Worm (Caenorhabditis elegans) whole organism, L4/young adult: ENCODE results near the gene K06H7.8.

ENCODE experiments used
- W03F9.2 ChIP-seq: fragments of 150-350 bp; optimal IDR thresholded peaks from 2 replicates; lab custom pipeline; 2014; ENCODE audit warnings: missing biosample characterization, missing genetic modification characterization
- dao-5 ChIP-seq: sonication (generic microtip); optimal IDR thresholded peaks from 2 replicates; lab custom pipeline; 2016; ENCODE audit warnings: missing genotype, missing genetic modification characterization, moderate library complexity, missing compliant biosample characterization

- TF ChIP-seq W03F9.2 (tag; lab: Kevin White, UChicago) (no peak), dao-5 (no peak)
These were observed 39.8 kb upstream of the K06H7.8 start, which contains the start of gene hsp-12.2 for ce11 chrIII:8137777-8138176.
